Fruit fly (Drosophila melanogaster): ENCODE measurements around the gene eas.

The eas gene

dm6 chrX:16297618-16298017, 19.5 kb downstream of the eas start, which contains the start of gene ERp44:
Gene ERp44, minus strand, starts transcription at chrX:16297718.
- TF ChIP-seq Dif (GFP tag; optimal IDR thresholded peaks at IDR 0.05; ENCODE audit: partially characterized antibody) = no peak
- no peak for TF ChIP-seq jim (GFP tag; optimal IDR thresholded peaks at IDR 0.05)
- TF ChIP-seq foxo (GFP tag; optimal IDR thresholded peaks at IDR 0.05) = no peak
- no peak for TF ChIP-seq dmrt93B (GFP tag; optimal IDR thresholded peaks at IDR 0.05)
- TF ChIP-seq woc (GFP tag; optimal IDR thresholded peaks at IDR 0.05) = no peak
- no peak for TF ChIP-seq tai (GFP tag; optimal IDR thresholded peaks at IDR 0.05)
- no peak for TF ChIP-seq CG32264 (GFP tag; optimal IDR thresholded peaks at IDR 0.05)
- TF ChIP-seq sv (GFP tag; optimal IDR thresholded peaks at IDR 0.05) = no peak
- TF ChIP-seq Vsx2 (GFP tag; optimal IDR thresholded peaks at IDR 0.05; ENCODE audit: partially characterized antibody) = no peak
- no peak for TF ChIP-seq brk (GFP tag; optimal IDR thresholded peaks at IDR 0.05)
- no peak for TF ChIP-seq Hr83 (GFP tag; optimal IDR thresholded peaks at IDR 0.05; ENCODE audit: poor library complexity, severe bottlenecking)
- TF ChIP-seq Abd-B (GFP tag; optimal IDR thresholded peaks at IDR 0.05) = no peak
- no peak for TF ChIP-seq Dfd (GFP tag; optimal IDR thresholded peaks at IDR 0.05)
- TF ChIP-seq br (GFP tag; optimal IDR thresholded peaks at IDR 0.05) = no peak
- no peak for TF ChIP-seq dsf (GFP tag; optimal IDR thresholded peaks at IDR 0.05; ENCODE audit: borderline replicate concordance)

dm6 chrX:16303636-16304035, 25.5 kb downstream of the eas start, which contains the start of gene CG3679:
Gene CG3679, plus strand, starts transcription at chrX:16303870.
- TF ChIP-seq CrebA (GFP tag; optimal IDR thresholded peaks at IDR 0.05; ENCODE audit: borderline replicate concordance) = no peak
- TF ChIP-seq psq (GFP tag; optimal IDR thresholded peaks at IDR 0.05) = no peak
- peak; percentile 57 for TF ChIP-seq N (GFP tag; optimal IDR thresholded peaks at IDR 0.05)
- no peak for TF ChIP-seq sage (GFP tag; optimal IDR thresholded peaks at IDR 0.05)
- TF ChIP-seq Mio (GFP tag; optimal IDR thresholded peaks at IDR 0.05) = no peak
- TF ChIP-seq Hr78 (GFP tag; optimal IDR thresholded peaks at IDR 0.05) = peak; percentile 20
- TF ChIP-seq sv (GFP tag; optimal IDR thresholded peaks at IDR 0.05) = no peak
- no peak for TF ChIP-seq Rel (GFP tag; optimal IDR thresholded peaks at IDR 0.05)
- no peak for TF ChIP-seq Rel (tag; optimal IDR thresholded peaks at IDR 0.05)
- no peak for TF ChIP-seq Abd-B (GFP tag; optimal IDR thresholded peaks at IDR 0.05)
- TF ChIP-seq fru (GFP tag; optimal IDR thresholded peaks at IDR 0.05) = no peak
- no peak for TF ChIP-seq tai (GFP tag; optimal IDR thresholded peaks at IDR 0.05)
- TF ChIP-seq CG9705 (GFP tag; optimal IDR thresholded peaks at IDR 0.05) = no peak
- no peak for TF ChIP-seq Myc (optimal IDR thresholded peaks at IDR 0.05)

dm6 chrX:16308310-16308918, 30.3 kb downstream of the eas start, which contains the start of gene Had1:
Gene Had1, minus strand, starts transcription at chrX:16308667.
- TF ChIP-seq GATAd (GFP tag; optimal IDR thresholded peaks at IDR 0.05) = no peak
- TF ChIP-seq Myc (optimal IDR thresholded peaks at IDR 0.05) = peak; percentile 39
- TF ChIP-seq woc (GFP tag; optimal IDR thresholded peaks at IDR 0.05) = peak; percentile 46
- TF ChIP-seq Dif (GFP tag; optimal IDR thresholded peaks at IDR 0.05; ENCODE audit: partially characterized antibody) = peak; percentile 71
- TF ChIP-seq pan (optimal IDR thresholded peaks at IDR 0.05) = no peak
- no peak for TF ChIP-seq Rel (GFP tag; optimal IDR thresholded peaks at IDR 0.05)
- peak; percentile 4 for TF ChIP-seq Rel (tag; optimal IDR thresholded peaks at IDR 0.05)

dm6 chrX:16308953-16309352, 30.8 kb downstream of the eas start:
- TF ChIP-seq GATAd (GFP tag; optimal IDR thresholded peaks at IDR 0.05) (no peak), fru (GFP tag; optimal IDR thresholded peaks at IDR 0.05) (no peak)

dm6 chrX:16309764-16310163, 31.6 kb downstream of the eas start:
- TF ChIP-seq Dif (GFP tag; optimal IDR thresholded peaks at IDR 0.05; ENCODE audit: partially characterized antibody) (no peak), OdsH (GFP tag; optimal IDR thresholded peaks at IDR 0.05) (no peak), fru (GFP tag; optimal IDR thresholded peaks at IDR 0.05) (no peak), Vsx2 (GFP tag; optimal IDR thresholded peaks at IDR 0.05; ENCODE audit: partially characterized antibody) (peak; percentile 11)
